Fruit fly (Drosophila melanogaster) whole organism, embryonic: ENCODE data around the gene POLDIP2.

Experiments
- Abd-B ChIP-seq: fragments of 200-800 bp; sonication (Bioruptor generic); optimal IDR thresholded peaks from 2 replicates; lab custom pipeline; 2018; ENCODE audit warnings: missing biosample characterization, mild to moderate bottlenecking, missing genetic modification characterization, moderate library complexity
- Adf1 ChIP-seq: fragments of 200-800 bp; sonication (Bioruptor generic); IDR thresholded peaks from 2 replicates; pipeline ENCODE4 v1.3.6; 2022; ENCODE audit warnings: missing biosample characterization, missing genetic modification characterization
- Atf3 ChIP-seq: fragments of 200-800 bp; sonication (Bioruptor generic); optimal IDR thresholded peaks from 3 replicates; lab custom pipeline; 2016; ENCODE audit warnings: missing biosample characterization, missing genetic modification characterization
- Awh ChIP-seq: fragments of 200-800 bp; sonication (Bioruptor generic); IDR thresholded peaks from 2 replicates; pipeline ENCODE4, ENCODE4 v1.3.6; 2022; ENCODE audit warnings: missing biosample characterization, missing genetic modification characterization
- CG10147 ChIP-seq: fragments of 200-800 bp; sonication (Bioruptor generic); optimal IDR thresholded peaks from 2 replicates; lab custom pipeline; 2019; ENCODE audit warnings: missing biosample characterization, mild to moderate bottlenecking, missing genetic modification characterization, moderate library complexity
- CG10209 ChIP-seq: fragments of 200-800 bp; sonication (Bioruptor generic); optimal IDR thresholded peaks from 3 replicates; lab custom pipeline; 2017; ENCODE audit warnings: missing biosample characterization, mild to moderate bottlenecking, missing genetic modification characterization, missing genetic modification reagents
- CG10431 ChIP-seq: fragments of 200-800 bp; sonication (Bioruptor generic); optimal IDR thresholded peaks from 3 replicates; lab custom pipeline; 2018; ENCODE audit warnings: missing biosample characterization, mild to moderate bottlenecking, missing genetic modification characterization
- CG11085 ChIP-seq: fragments of 200-800 bp; sonication (Bioruptor generic); IDR thresholded peaks from 2 replicates; pipeline ENCODE4 v1.3.6; 2022; ENCODE audit warnings: missing biosample characterization, missing genetic modification characterization
- CG11247 ChIP-seq: fragments of 200-800 bp; sonication (Bioruptor generic); IDR thresholded peaks from 2 replicates; pipeline ENCODE4 v1.3.6; 2022; ENCODE audit warnings: missing biosample characterization, missing genetic modification characterization
- CG11398 ChIP-seq: fragments of 200-800 bp; sonication (Bioruptor generic); optimal IDR thresholded peaks from 2 replicates; lab custom pipeline; 2016; ENCODE audit warnings: missing biosample characterization, missing genetic modification characterization
- CG11560 ChIP-seq: fragments of 200-800 bp; sonication (Bioruptor generic); IDR thresholded peaks from 3 replicates; pipeline ENCODE4 v1.3.6; 2022; ENCODE audit warnings: missing biosample characterization, missing genetic modification characterization
- CG12155 ChIP-seq: fragments of 200-800 bp; sonication (Bioruptor generic); optimal IDR thresholded peaks from 3 replicates; lab custom pipeline; 2016; ENCODE audit warnings: missing biosample characterization, missing genetic modification characterization
- CG12391 ChIP-seq: fragments of 200-800 bp; sonication (Bioruptor generic); optimal IDR thresholded peaks from 3 replicates; lab custom pipeline; 2018; ENCODE audit warnings: missing biosample characterization, mild to moderate bottlenecking, missing genetic modification characterization, moderate library complexity
- CG1647 ChIP-seq: fragments of 200-800 bp; sonication (Bioruptor generic); optimal IDR thresholded peaks from 3 replicates; lab custom pipeline; 2016; ENCODE audit warnings: missing biosample characterization, missing genetic modification characterization
- CG16815 ChIP-seq: fragments of 200-800 bp; sonication (Bioruptor generic); optimal IDR thresholded peaks from 3 replicates; lab custom pipeline; 2017; ENCODE audit warnings: missing biosample characterization, mild to moderate bottlenecking, missing genetic modification characterization
- CG17186 ChIP-seq: fragments of 200-800 bp; sonication (Bioruptor generic); optimal IDR thresholded peaks from 3 replicates; lab custom pipeline; 2017; ENCODE audit warnings: missing biosample characterization, missing genetic modification reagents, missing genetic modification characterization
- CG18599 ChIP-seq: fragments of 200-800 bp; sonication (Bioruptor generic); optimal IDR thresholded peaks from 3 replicates; lab custom pipeline; 2017; ENCODE audit warnings: missing biosample characterization, missing genetic modification characterization, mild to moderate bottlenecking, moderate library complexity, missing genetic modification reagents
- CG5180 ChIP-seq: fragments of 200-800 bp; sonication (Bioruptor generic); optimal IDR thresholded peaks from 3 replicates; lab custom pipeline; 2017; ENCODE audit warnings: missing biosample characterization, missing genetic modification characterization, mild to moderate bottlenecking, moderate library complexity, missing genetic modification reagents
- CG6689 ChIP-seq: fragments of 200-800 bp; sonication (Bioruptor generic); IDR thresholded peaks from 2 replicates; pipeline ENCODE4 v1.3.6; 2022; ENCODE audit warnings: missing biosample characterization, missing genetic modification characterization
- CG8388 ChIP-seq: fragments of 200-800 bp; sonication (Bioruptor generic); optimal IDR thresholded peaks from 2 replicates; lab custom pipeline; 2019; ENCODE audit warnings: missing biosample characterization, mild to moderate bottlenecking, missing genetic modification characterization, moderate library complexity
- CG9817 ChIP-seq: fragments of 200-800 bp; sonication (Bioruptor generic); optimal IDR thresholded peaks from 2 replicates; lab custom pipeline; 2018; ENCODE audit warnings: missing biosample characterization, mild to moderate bottlenecking, missing genetic modification characterization, moderate library complexity
- CrebB ChIP-seq: fragments of 200-800 bp; sonication (Bioruptor generic); optimal IDR thresholded peaks from 3 replicates; lab custom pipeline; 2018; ENCODE audit warnings: missing biosample characterization, mild to moderate bottlenecking, missing genetic modification characterization
- Fer3 ChIP-seq: fragments of 200-800 bp; sonication (Bioruptor generic); optimal IDR thresholded peaks from 2 replicates; lab custom pipeline; 2018; ENCODE audit warnings: missing biosample characterization, mild to moderate bottlenecking, missing genetic modification characterization, moderate library complexity
- Med ChIP-seq: fragments of 200-800 bp; sonication (Bioruptor generic); peaks from one replicate; lab custom pipeline; 2016; ENCODE audit warnings: missing biosample characterization, missing genetic modification characterization, mild to moderate bottlenecking, inconsistent platforms, moderate library complexity
- NC2α ChIP-seq: fragments of 200-800 bp; sonication (Bioruptor generic); optimal IDR thresholded peaks from 2 replicates; lab custom pipeline; 2016; ENCODE audit warnings: missing biosample characterization, missing genetic modification characterization
- Oaz ChIP-seq: fragments of 200-800 bp; sonication (Bioruptor generic); IDR thresholded peaks from 2 replicates; pipeline ENCODE4 v1.3.6; 2022; ENCODE audit warnings: missing biosample characterization, missing genetic modification characterization
- PHDP ChIP-seq: fragments of 200-800 bp; sonication (Bioruptor generic); optimal IDR thresholded peaks from 3 replicates; lab custom pipeline; 2018; ENCODE audit warnings: missing biosample characterization, mild to moderate bottlenecking, missing genetic modification characterization, moderate library complexity
- Pdp1 ChIP-seq, 2 experiments: fragments of 200-800 bp; sonication (Bioruptor generic); optimal IDR thresholded peaks; 3 replicates each; lab custom pipeline; 2016; ENCODE audit warnings: missing biosample characterization in 2 of 2, missing genetic modification characterization in 2 of 2, mild to moderate bottlenecking in 1 of 2, moderate library complexity in 1 of 2
- Poxn ChIP-seq: fragments of 200-800 bp; sonication (Bioruptor generic); IDR thresholded peaks from 2 replicates; pipeline ENCODE4 v1.3.6; 2022; ENCODE audit warnings: missing biosample characterization, missing genetic modification characterization
- Spps ChIP-seq: fragments of 200-800 bp; sonication (Bioruptor generic); optimal IDR thresholded peaks from 2 replicates; lab custom pipeline; 2018; ENCODE audit warnings: missing biosample characterization, mild to moderate bottlenecking, missing genetic modification characterization
- Vsx1 ChIP-seq: fragments of 200-800 bp; sonication (Bioruptor generic); optimal IDR thresholded peaks from 2 replicates; lab custom pipeline; 2017; ENCODE audit warnings: missing biosample characterization, mild to moderate bottlenecking, missing genetic modification characterization, missing genetic modification reagents
- abd-A ChIP-seq: fragments of 200-800 bp; sonication (Bioruptor generic); optimal IDR thresholded peaks from 3 replicates; lab custom pipeline; 2019; ENCODE audit warnings: missing biosample characterization, mild to moderate bottlenecking, missing genetic modification characterization, moderate library complexity
- bowl ChIP-seq: fragments of 200-800 bp; sonication (Bioruptor generic); IDR thresholded peaks from 2 replicates; pipeline ENCODE4 v1.3.6; 2022; ENCODE audit warnings: missing biosample characterization, missing genetic modification characterization
- cg ChIP-seq: fragments of 200-800 bp; sonication (Bioruptor generic); optimal IDR thresholded peaks from 3 replicates; lab custom pipeline; 2019; ENCODE audit warnings: missing biosample characterization, mild to moderate bottlenecking, missing genetic modification characterization, moderate library complexity
- croc ChIP-seq: fragments of 200-800 bp; sonication (Bioruptor generic); conservative IDR thresholded peaks from 3 replicates; pipeline ENCODE4 v1.3.6; 2022; ENCODE audit warnings: missing biosample characterization, missing genetic modification characterization
- crol ChIP-seq: fragments of 200-800 bp; sonication (Bioruptor generic); IDR thresholded peaks from 2 replicates; pipeline ENCODE4 v1.3.6; 2022; ENCODE audit warnings: missing biosample characterization, missing genetic modification characterization
- dm ChIP-seq: fragments of 200-800 bp; sonication (Bioruptor generic); optimal IDR thresholded peaks from 3 replicates; lab custom pipeline; 2016; ENCODE audit warnings: missing biosample characterization, missing genetic modification characterization
- ewg ChIP-seq: fragments of 200-800 bp; sonication (Bioruptor generic); optimal IDR thresholded peaks from 3 replicates; lab custom pipeline; 2017; ENCODE audit warnings: mild to moderate bottlenecking, missing biosample characterization, missing genetic modification reagents, missing genetic modification characterization
- fd96Cb ChIP-seq: fragments of 200-800 bp; sonication (Bioruptor generic); optimal IDR thresholded peaks from 2 replicates; lab custom pipeline; 2018; ENCODE audit warnings: missing biosample characterization, mild to moderate bottlenecking, missing genetic modification characterization, moderate library complexity
- ham ChIP-seq: fragments of 200-800 bp; sonication (Bioruptor generic); IDR thresholded peaks from 2 replicates; pipeline ENCODE4 v1.3.6; 2022; ENCODE audit warnings: missing biosample characterization, missing genetic modification characterization
- ind ChIP-seq: fragments of 200-800 bp; sonication (Bioruptor generic); optimal IDR thresholded peaks from 3 replicates; lab custom pipeline; 2016; ENCODE audit warnings: missing biosample characterization, missing genetic modification characterization
- jing ChIP-seq: fragments of 200-800 bp; sonication (Bioruptor generic); optimal IDR thresholded peaks from 2 replicates; lab custom pipeline; 2018; ENCODE audit warnings: missing biosample characterization, mild to moderate bottlenecking, missing genetic modification characterization
- nerfin-2 ChIP-seq: fragments of 200-800 bp; sonication (Bioruptor generic); IDR thresholded peaks from 2 replicates; pipeline ENCODE4 v1.3.6; 2022; ENCODE audit warnings: missing biosample characterization, missing genetic modification characterization; ENCODE audit not compliant: partially characterized antibody
- nom ChIP-seq: fragments of 200-800 bp; sonication (Bioruptor generic); optimal IDR thresholded peaks from 2 replicates; lab custom pipeline; 2017; ENCODE audit warnings: missing biosample characterization, missing genetic modification characterization, mild to moderate bottlenecking, moderate library complexity, missing genetic modification reagents
- odd ChIP-seq: fragments of 200-800 bp; sonication (Bioruptor generic); optimal IDR thresholded peaks from 2 replicates; lab custom pipeline; 2017; ENCODE audit warnings: missing biosample characterization, mild to moderate bottlenecking, missing genetic modification characterization
- prd ChIP-seq, 3 experiments: fragments of >200 bp in 2 of 3; fragments of 200-800 bp in 1 of 3; sonication (Bioruptor generic) in 1 of 3; optimal IDR thresholded peaks in 2 of 3; IDR thresholded peaks in 1 of 3; 2 replicates in 2 of 3; 3 replicates in 1 of 3; pipeline versions ENCODE4 v1.3.6 to Lab custom; 2017 to 2022; ENCODE audit warnings: missing biosample characterization in 1 of 3, missing genetic modification characterization in 1 of 3
- seq ChIP-seq: fragments of 200-800 bp; sonication (Bioruptor generic); IDR thresholded peaks from 2 replicates; pipeline ENCODE4 v1.3.6; 2022; ENCODE audit warnings: missing biosample characterization, missing genetic modification characterization
- tin ChIP-seq: fragments of 200-800 bp; sonication (Bioruptor generic); optimal IDR thresholded peaks from 3 replicates; lab custom pipeline; 2016; ENCODE audit warnings: missing biosample characterization, missing genetic modification characterization
- zen2 ChIP-seq: fragments of 200-800 bp; sonication (Bioruptor generic); IDR thresholded peaks from 3 replicates; pipeline ENCODE4 v1.3.6; 2022; ENCODE audit warnings: missing biosample characterization, missing genetic modification characterization; ENCODE audit not compliant: partially characterized antibody

POLDIP2 gene

DNA sequence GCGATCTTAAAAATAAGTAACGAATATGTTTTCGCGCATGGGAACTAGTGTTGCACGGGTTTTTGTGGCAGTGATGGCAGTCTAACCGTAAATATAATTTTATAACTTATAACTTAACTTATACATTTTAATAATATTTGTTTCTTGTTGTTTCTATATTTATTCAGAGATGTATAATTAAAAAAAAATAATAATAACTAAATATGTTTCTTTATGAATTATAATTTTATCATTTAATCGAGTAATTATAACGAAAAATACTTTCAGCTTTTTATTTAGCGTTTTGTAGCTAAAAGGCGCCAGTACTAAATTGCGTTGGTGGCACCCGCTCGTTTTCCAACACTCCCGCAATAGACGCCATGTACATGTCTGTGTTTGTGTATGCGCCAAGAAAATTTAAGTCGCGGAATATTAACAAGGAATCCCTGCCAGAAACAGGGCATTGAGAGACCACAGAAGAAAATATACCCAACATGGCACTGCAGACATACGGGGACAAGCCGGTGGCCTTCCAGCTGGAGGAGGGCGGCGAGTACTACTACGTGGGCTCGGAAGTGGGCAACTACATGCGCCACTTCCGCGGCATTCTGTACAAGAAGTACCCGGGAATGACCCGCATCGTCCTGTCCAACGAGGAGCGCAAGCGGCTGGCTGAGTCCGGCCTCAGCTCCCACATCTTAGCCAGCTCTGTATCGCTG, 3.2 kb downstream of the POLDIP2 start, which contains the start of the genes mRpL44 and Snr1 (continued):
- TF ChIP-seq Fer3 (tag; lab: Kevin White, UChicago) (peak; percentile 13), CG10147 (GFP tag; lab: Kevin White, UChicago) (no peak), Adf1 (GFP tag; lab: Robert Waterston, UW) (no peak), jing (GFP tag; lab: Kevin White, UChicago) (no peak), crol (GFP tag; lab: Robert Waterston, UW) (no peak), CG12155 (peak; percentile 50), CG10209 (GFP tag; lab: Kevin White, UChicago) (peak; percentile 43), Med (GFP tag; lab: Kevin White, UChicago) (peak; percentile 87), ewg (GFP tag; lab: Kevin White, UChicago) (peak; percentile 83), nerfin-2 (GFP tag; lab: Robert Waterston, UW) (no peak), CrebB (tag; lab: Kevin White, UChicago) (no peak), CG16815 (GFP tag; lab: Kevin White, UChicago) (no peak), cg (GFP tag; lab: Kevin White, UChicago) (peak; percentile 67), prd (optimal IDR thresholded peaks at IDR 0.05; lab: Kevin White, UChicago) (no peak), prd (GFP tag; IDR thresholded peaks at IDR 0.05; lab: Robert Waterston, UW) (no peak), abd-A (no peak), Atf3 (GFP tag; lab: Kevin White, UChicago) (no peak), fd96Cb (tag; lab: Kevin White, UChicago) (no peak), seq (GFP tag; lab: Robert Waterston, UW) (no peak), Poxn (no peak), CG12391 (tag; lab: Kevin White, UChicago) (peak; percentile 72), Abd-B (peak; percentile 40), Pdp1 (GFP tag; optimal IDR thresholded peaks at IDR 0.05; lab: Kevin White, UChicago) (no peak), CG11247 (GFP tag; lab: Robert Waterston, UW) (no peak), ham (GFP tag; lab: Robert Waterston, UW) (no peak), croc (no peak), NC2α (GFP tag; lab: Kevin White, UChicago) (no peak), CG11398 (GFP tag; lab: Kevin White, UChicago) (no peak), CG17186 (GFP tag; lab: Kevin White, UChicago) (peak; percentile 91), CG8388 (GFP tag; lab: Kevin White, UChicago) (peak; percentile 19), odd (GFP tag; lab: Kevin White, UChicago) (no peak), tin (GFP tag; lab: Kevin White, UChicago) (peak; percentile 41), CG11560 (tag; lab: Robert Waterston, UW) (no peak), Vsx1 (no peak), CG18599 (GFP tag; lab: Kevin White, UChicago) (peak; percentile 71), bowl (no peak), zen2 (GFP tag; lab: Robert Waterston, UW) (no peak), CG10431 (GFP tag; lab: Kevin White, UChicago) (peak; percentile 99), CG6689 (no peak), nom (GFP tag; lab: Kevin White, UChicago) (no peak), Awh (GFP tag; lab: Robert Waterston, UW) (no peak), ind (GFP tag; lab: Kevin White, UChicago) (peak; percentile 25), CG1647 (no peak), CG9817 (tag; lab: Kevin White, UChicago) (peak; percentile 48), dm (GFP tag; lab: Kevin White, UChicago) (no peak), PHDP (tag; lab: Kevin White, UChicago) (no peak), Oaz (no peak), CG5180 (GFP tag; lab: Kevin White, UChicago) (no peak), CG11085 (GFP tag; lab: Robert Waterston, UW) (no peak), Spps (tag; lab: Kevin White, UChicago) (no peak)
